Fruit fly (Drosophila melanogaster): ENCODE measurements around the gene CG1236.

DNA sequence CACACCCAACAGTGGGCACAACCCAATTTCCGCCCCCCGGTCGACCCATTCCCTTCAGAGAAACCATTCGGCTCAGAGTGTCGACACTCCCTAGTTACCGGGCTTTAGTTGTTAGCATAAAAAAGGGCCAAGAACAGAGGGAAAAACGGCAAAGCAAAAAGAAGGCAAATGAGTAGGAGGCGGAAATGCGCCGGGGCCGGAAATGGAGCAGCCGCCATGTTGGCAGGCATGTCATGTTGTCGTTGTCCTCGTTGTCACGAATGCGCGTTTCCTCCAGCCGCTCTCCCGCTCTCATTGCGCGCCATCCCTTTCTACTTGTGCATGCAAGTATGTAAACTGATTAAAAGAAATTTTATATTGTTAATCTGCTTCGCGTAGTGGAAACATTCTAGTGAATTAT, 40.2 kb upstream of the CG1236 start:
- TF ChIP-seq Hr96 (GFP tag; optimal IDR thresholded peaks at IDR 0.05) (no peak), Clk (GFP tag; optimal IDR thresholded peaks at IDR 0.05) (no peak), pad (GFP tag; optimal IDR thresholded peaks at IDR 0.05) (no peak)

Data from whole organism, adult.